Worm (Caenorhabditis elegans) whole organism, L4 larva: Measurements from ENCODE around the gene srz-13.

Source experiments
- F49E8.2 ChIP-seq: sonication (generic microtip); optimal IDR thresholded peaks from 2 replicates; lab custom pipeline; 2016; ENCODE audit warnings: missing compliant biosample characterization, mild to moderate bottlenecking, missing genetic modification characterization, borderline replicate concordance
- ceh-44 ChIP-seq: fragments of 200-800 bp; sonication (Bioruptor generic); IDR thresholded peaks from 2 replicates; pipeline ENCODE4 v1.3.6; 2022; ENCODE audit warnings: missing genetic modification reagents, missing genetic modification characterization, missing compliant biosample characterization
- egl-27 ChIP-seq: sonication (generic microtip); optimal IDR thresholded peaks from 3 replicates; lab custom pipeline; 2017; ENCODE audit warnings: missing biosample characterization, missing genetic modification reagents, missing genetic modification characterization
- mep-1 ChIP-seq: fragments of 150-350 bp; sonication (generic microtip); optimal IDR thresholded peaks from 3 replicates; lab custom pipeline; 2014; ENCODE audit warnings: missing biosample characterization, missing genetic modification characterization
- mxl-3 ChIP-seq: fragments of 200-800 bp; sonication (Bioruptor generic); optimal IDR thresholded peaks from 2 replicates; lab custom pipeline; 2018; ENCODE audit warnings: mild to moderate bottlenecking, missing genetic modification characterization, missing compliant biosample characterization
- nhr-237 ChIP-seq: sonication (generic microtip); optimal IDR thresholded peaks from 2 replicates; lab custom pipeline; 2017; ENCODE audit warnings: missing biosample characterization, missing genetic modification characterization
- nhr-25 ChIP-seq: sonication (generic microtip); optimal IDR thresholded peaks from 2 replicates; lab custom pipeline; 2017; ENCODE audit warnings: missing genetic modification characterization, mild to moderate bottlenecking, missing compliant biosample characterization, antibody characterized with exemption, moderate library complexity, borderline replicate concordance; ENCODE audit not compliant: insufficient read depth
- nhr-28 ChIP-seq: fragments of 150-350 bp; optimal IDR thresholded peaks from 2 replicates; lab custom pipeline; 2014; ENCODE audit warnings: missing biosample characterization, missing genetic modification characterization
- skn-1 ChIP-seq: fragments of 150-350 bp; optimal IDR thresholded peaks from 2 replicates; lab custom pipeline; 2014; ENCODE audit warnings: missing biosample characterization, missing genetic modification characterization
- spr-1 ChIP-seq: sonication (generic microtip); optimal IDR thresholded peaks from 2 replicates; lab custom pipeline; 2016; ENCODE audit warnings: mild to moderate bottlenecking, missing genetic modification characterization, missing compliant biosample characterization
- unc-39 ChIP-seq: sonication (generic microtip); optimal IDR thresholded peaks from 2 replicates; lab custom pipeline; 2017; ENCODE audit warnings: missing biosample characterization, missing genetic modification characterization

- TF ChIP-seq egl-27 (no peak), nhr-28 (tag; lab: Kevin White, UChicago) (peak; percentile 66), unc-39 (no peak), ceh-44 (GFP tag; lab: Robert Waterston, UW) (no peak), skn-1 (tag; lab: Kevin White, UChicago) (no peak), mep-1 (no peak), mxl-3 (GFP tag; lab: Kevin White, UChicago) (no peak), F49E8.2 (tag; lab: Kevin White, UChicago) (no peak), spr-1 (tag; lab: Kevin White, UChicago) (no peak), nhr-25 (tag; lab: Kevin White, UChicago) (no peak), nhr-237 (tag; lab: Kevin White, UChicago) (no peak)
These were observed 39.1 kb upstream of the srz-13 start, which contains the start of gene fbxa-88 for ce11 chrV:16143066-16143581.
